Worm (Caenorhabditis elegans) whole organism, L1 larva: Measurements from ENCODE around the gene arrd-25.

Experiments used
- C16A3.4 ChIP-seq: fragments of 150-350 bp; optimal IDR thresholded peaks from 2 replicates; lab custom pipeline; 2014; ENCODE audit warnings: missing biosample characterization, missing genetic modification characterization
- F16B12.6 ChIP-seq: fragments of 150-350 bp; optimal IDR thresholded peaks from 2 replicates; lab custom pipeline; 2014; ENCODE audit warnings: missing biosample characterization, missing genetic modification characterization
- Y116A8C.19 ChIP-seq: sonication (generic microtip); optimal IDR thresholded peaks from 2 replicates; lab custom pipeline; 2016; ENCODE audit warnings: missing compliant biosample characterization, missing genetic modification characterization, borderline replicate concordance
- aha-1 ChIP-seq: fragments of 150-350 bp; optimal IDR thresholded peaks from 2 replicates; lab custom pipeline; 2014; ENCODE audit warnings: missing biosample characterization, missing genetic modification characterization
- alr-1 ChIP-seq: fragments of 200-800 bp; sonication (Bioruptor generic); optimal IDR thresholded peaks from 2 replicates; lab custom pipeline; 2018; ENCODE audit warnings: borderline replicate concordance, mild to moderate bottlenecking, missing genetic modification characterization, missing compliant biosample characterization
- aly-2 ChIP-seq: fragments of 150-350 bp; optimal IDR thresholded peaks from 2 replicates; lab custom pipeline; 2014; ENCODE audit warnings: missing biosample characterization, missing genetic modification characterization
- blmp-1 ChIP-seq: fragments of 150-350 bp; optimal IDR thresholded peaks from 2 replicates; lab custom pipeline; 2014; ENCODE audit warnings: missing biosample characterization, missing genetic modification characterization
- ceh-63 ChIP-seq: fragments of 200-800 bp; sonication (Bioruptor generic); optimal IDR thresholded peaks from 2 replicates; lab custom pipeline; 2018; ENCODE audit warnings: mild to moderate bottlenecking, missing genetic modification characterization, missing compliant biosample characterization
- ceh-8 ChIP-seq: fragments of 200-800 bp; sonication (Bioruptor generic); optimal IDR thresholded peaks from 2 replicates; lab custom pipeline; 2018; ENCODE audit warnings: mild to moderate bottlenecking, missing genetic modification characterization, moderate library complexity, missing compliant biosample characterization
- ceh-88 ChIP-seq: fragments of 200-800 bp; sonication (Bioruptor generic); IDR thresholded peaks from 2 replicates; pipeline ENCODE4 v1.3.6; 2022; ENCODE audit warnings: missing genetic modification characterization, missing compliant biosample characterization
- ceh-90 ChIP-seq: sonication (generic microtip); optimal IDR thresholded peaks from 2 replicates; lab custom pipeline; 2016; ENCODE audit warnings: missing genetic modification characterization, missing compliant biosample characterization
- ces-1 ChIP-seq: fragments of 150-350 bp; optimal IDR thresholded peaks from 2 replicates; lab custom pipeline; 2014; ENCODE audit warnings: missing biosample characterization, missing genetic modification reagents, missing genetic modification characterization
- efl-1 ChIP-seq, 4 experiments: fragments of 150-350 bp; optimal IDR thresholded peaks in 3 of 4; peaks in 1 of 4; 1 replicate in 1 of 4; 2 replicates in 3 of 4; lab custom pipeline; 2014; ENCODE audit warnings: missing biosample characterization in 2 of 4, missing genetic modification characterization in 2 of 4, missing genetic modification reagents in 2 of 4
- egl-27 ChIP-seq, 2 experiments: fragments of 150-350 bp in 1 of 2; sonication (generic microtip); optimal IDR thresholded peaks; 3 replicates each; lab custom pipeline; 2017 to 2018; ENCODE audit warnings: missing biosample characterization in 2 of 2, missing genetic modification characterization in 2 of 2, missing genetic modification reagents in 2 of 2
- elt-3 ChIP-seq, 6 experiments: fragments of 150-350 bp in 1 of 6; sonication (generic microtip); optimal IDR thresholded peaks; 2 replicates each; lab custom pipeline; 2017 to 2018; ENCODE audit warnings: missing biosample characterization in 6 of 6, missing genetic modification characterization in 6 of 6, inconsistent platforms in 1 of 6
- fkh-4 ChIP-seq: sonication (generic microtip); optimal IDR thresholded peaks from 2 replicates; lab custom pipeline; 2016; ENCODE audit warnings: missing compliant biosample characterization, missing genetic modification characterization, borderline replicate concordance
- fkh-8 ChIP-seq: sonication (generic microtip); optimal IDR thresholded peaks from 2 replicates; lab custom pipeline; 2016; ENCODE audit warnings: mild to moderate bottlenecking, missing genetic modification characterization, missing compliant biosample characterization
- fos-1 ChIP-seq: fragments of 150-350 bp; optimal IDR thresholded peaks from 2 replicates; lab custom pipeline; 2014; ENCODE audit warnings: missing biosample characterization, missing genetic modification characterization
- irx-1 ChIP-seq: sonication (generic microtip); optimal IDR thresholded peaks from 2 replicates; lab custom pipeline; 2016; ENCODE audit warnings: missing genetic modification characterization, missing compliant biosample characterization
- lin-13 ChIP-seq: fragments of 150-350 bp; optimal IDR thresholded peaks from 2 replicates; lab custom pipeline; 2014; ENCODE audit warnings: missing biosample characterization, missing genetic modification reagents, missing genetic modification characterization
- lin-35 ChIP-seq, 2 experiments: fragments of 150-350 bp; optimal IDR thresholded peaks; 2 replicates each; lab custom pipeline; 2014; ENCODE audit warnings: missing biosample characterization in 2 of 2, missing genetic modification characterization in 2 of 2, missing genetic modification reagents in 2 of 2
- lin-39 ChIP-seq: fragments of 150-350 bp; optimal IDR thresholded peaks from 2 replicates; lab custom pipeline; 2014; ENCODE audit warnings: missing biosample characterization, missing genetic modification reagents, missing genetic modification characterization
- lir-3 ChIP-seq: sonication (generic microtip); optimal IDR thresholded peaks from 2 replicates; lab custom pipeline; 2016; ENCODE audit warnings: mild to moderate bottlenecking, missing genetic modification characterization, moderate library complexity, missing compliant biosample characterization; ENCODE audit not compliant: poor library complexity
- lsy-2 ChIP-seq, 2 experiments: fragments of 150-350 bp; optimal IDR thresholded peaks; 2 replicates each; lab custom pipeline; 2014; ENCODE audit warnings: missing biosample characterization in 2 of 2, missing genetic modification characterization in 2 of 2
- mdl-1 ChIP-seq, 2 experiments: fragments of 150-350 bp; optimal IDR thresholded peaks; 2 replicates each; lab custom pipeline; 2014 to 2017; ENCODE audit warnings: missing biosample characterization in 2 of 2, missing genetic modification characterization in 2 of 2, inconsistent platforms in 1 of 2
- mef-2 ChIP-seq: fragments of 150-350 bp; optimal IDR thresholded peaks from 2 replicates; lab custom pipeline; 2014; ENCODE audit warnings: missing biosample characterization, missing genetic modification characterization
- nhr-19 ChIP-seq: fragments of 200-800 bp; sonication (Bioruptor generic); conservative IDR thresholded peaks from 2 replicates; pipeline ENCODE4 v1.3.6; 2022; ENCODE audit warnings: missing genetic modification characterization, missing compliant biosample characterization
- nhr-20 ChIP-seq: sonication (generic microtip); optimal IDR thresholded peaks from 2 replicates; lab custom pipeline; 2016; ENCODE audit warnings: mild to moderate bottlenecking, missing genetic modification characterization, missing compliant biosample characterization
- nhr-71 ChIP-seq: sonication (generic microtip); optimal IDR thresholded peaks from 2 replicates; lab custom pipeline; 2016; ENCODE audit warnings: mild to moderate bottlenecking, missing genetic modification characterization, moderate library complexity, missing compliant biosample characterization
- nhr-84 ChIP-seq: sonication (generic microtip); optimal IDR thresholded peaks from 2 replicates; lab custom pipeline; 2017; ENCODE audit warnings: missing biosample characterization, missing genetic modification characterization
- nhr-85 ChIP-seq: sonication (generic microtip); peaks from one replicate; lab custom pipeline; 2016; ENCODE audit warnings: missing genetic modification characterization, inconsistent platforms, missing compliant biosample characterization
- nhr-90 ChIP-seq: sonication (generic microtip); optimal IDR thresholded peaks from 2 replicates; lab custom pipeline; 2016; ENCODE audit warnings: mild to moderate bottlenecking, missing genetic modification characterization, missing compliant biosample characterization; ENCODE audit not compliant: poor library complexity
- pax-3 ChIP-seq: fragments of 200-800 bp; sonication (Bioruptor generic); optimal IDR thresholded peaks from 2 replicates; lab custom pipeline; 2018; ENCODE audit warnings: mild to moderate bottlenecking, missing genetic modification characterization, moderate library complexity, missing compliant biosample characterization
- pqm-1 ChIP-seq: sonication (generic microtip); optimal IDR thresholded peaks from 3 replicates; lab custom pipeline; 2017; ENCODE audit warnings: missing biosample characterization, missing genetic modification characterization
- snu-23 ChIP-seq: sonication (generic microtip); optimal IDR thresholded peaks from 2 replicates; lab custom pipeline; 2016; ENCODE audit warnings: missing genetic modification characterization, missing compliant biosample characterization
- sup-37 ChIP-seq: fragments of 200-800 bp; sonication (Bioruptor generic); optimal IDR thresholded peaks from 2 replicates; lab custom pipeline; 2018; ENCODE audit warnings: mild to moderate bottlenecking, missing genetic modification characterization, missing compliant biosample characterization
- tlp-1 ChIP-seq: fragments of 150-350 bp; optimal IDR thresholded peaks from 2 replicates; lab custom pipeline; 2014; ENCODE audit warnings: missing biosample characterization, missing genetic modification characterization
- unc-130 ChIP-seq: fragments of 150-350 bp; optimal IDR thresholded peaks from 2 replicates; lab custom pipeline; 2017; ENCODE audit warnings: missing biosample characterization, missing genetic modification characterization, inconsistent platforms
- unc-62 ChIP-seq: fragments of 150-350 bp; optimal IDR thresholded peaks from 2 replicates; lab custom pipeline; 2014; ENCODE audit warnings: missing biosample characterization, missing genetic modification reagents, missing genetic modification characterization
- unc-86 ChIP-seq: sonication (generic microtip); optimal IDR thresholded peaks from 2 replicates; lab custom pipeline; 2016; ENCODE audit warnings: missing genetic modification characterization, missing compliant biosample characterization
- unc-98 ChIP-seq: fragments of 200-800 bp; sonication (Bioruptor generic); IDR thresholded peaks from 2 replicates; pipeline ENCODE4 v1.3.6; 2022; ENCODE audit warnings: missing genetic modification characterization, missing compliant biosample characterization
- xbp-1 ChIP-seq: sonication (generic microtip); optimal IDR thresholded peaks from 2 replicates; lab custom pipeline; 2016; ENCODE audit warnings: missing genetic modification characterization, missing compliant biosample characterization
- zip-4 ChIP-seq: fragments of 200-800 bp; sonication (Bioruptor generic); optimal IDR thresholded peaks from 2 replicates; lab custom pipeline; 2018; ENCODE audit warnings: mild to moderate bottlenecking, missing genetic modification characterization, moderate library complexity, missing compliant biosample characterization
- ztf-11 ChIP-seq, 2 experiments: sonication (generic microtip); optimal IDR thresholded peaks; 2 replicates each; lab custom pipeline; 2016 to 2017; ENCODE audit warnings: missing genetic modification characterization in 2 of 2, missing biosample characterization in 1 of 2, missing compliant biosample characterization in 1 of 2

The arrd-25 gene

DNA sequence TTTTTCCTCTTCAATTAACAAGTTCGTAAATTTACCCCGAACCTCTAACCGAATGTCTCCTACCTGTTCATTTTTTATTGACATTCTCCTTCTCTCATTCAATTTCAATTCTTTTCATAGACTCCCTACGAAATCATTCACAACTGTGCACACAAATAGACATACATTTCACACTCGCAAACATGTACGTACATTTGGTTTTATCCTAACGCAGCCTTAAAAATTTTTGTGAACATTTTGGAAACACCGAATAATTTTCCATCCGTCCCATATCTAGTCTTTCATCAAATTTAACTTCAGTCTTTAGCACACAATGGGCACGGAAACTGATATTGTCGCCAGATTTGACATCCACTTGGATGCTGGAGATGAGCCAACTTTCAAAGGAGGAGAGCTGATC, at the start of gene arrd-25:
TSS of gene arrd-25 (plus strand) at position 301 of the 400 bp plus-strand sequence.
- TF ChIP-seq unc-62 (GFP tag; lab: Kevin White, UChicago) (no peak), mef-2 (tag; lab: Kevin White, UChicago) (no peak), ztf-11 (tag; optimal IDR thresholded peaks at IDR 0.05; lab: Kevin White, UChicago) (no peak), unc-86 (no peak), snu-23 (no peak), ceh-90 (tag; lab: Kevin White, UChicago) (no peak), xbp-1 (tag; lab: Kevin White, UChicago) (no peak), alr-1 (no peak), ceh-8 (no peak), nhr-90 (tag; lab: Kevin White, UChicago) (no peak), irx-1 (tag; lab: Kevin White, UChicago) (no peak), aly-2 (tag; lab: Kevin White, UChicago) (no peak), lin-39 (tag; lab: Kevin White, UChicago) (no peak), ceh-88 (GFP tag; lab: Robert Waterston, UW) (no peak), elt-3 (tag; optimal IDR thresholded peaks at IDR 0.05; lab: Kevin White, UChicago) (no peak)

DNA sequence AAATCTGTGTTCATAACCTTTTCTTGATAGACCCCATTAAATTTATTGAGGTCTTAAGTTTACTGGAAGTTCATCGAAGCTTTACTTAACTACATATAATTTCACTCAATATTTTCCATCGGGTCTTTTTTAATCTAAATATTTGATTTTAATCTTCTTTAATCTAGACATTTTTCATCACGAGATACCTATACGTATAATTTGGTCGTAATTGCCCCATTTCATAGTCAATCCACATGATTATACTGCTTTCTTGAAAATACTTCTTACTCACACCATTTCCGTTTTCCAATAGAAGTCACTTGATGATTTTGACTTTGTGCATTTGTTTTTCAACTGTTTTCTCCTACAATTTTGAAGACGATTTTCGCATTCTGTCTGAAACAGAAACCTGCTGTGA, 47.3 kb upstream of the arrd-25 start, which contains the start of gene irld-24:
TSS of gene irld-24 (plus strand) at position 301 of the 400 bp plus-strand sequence.
- TF ChIP-seq lin-35 (GFP tag; optimal IDR thresholded peaks at IDR 0.05; lab: Kevin White, UChicago), result no peak
- no peak for TF ChIP-seq unc-98 (GFP tag; lab: Robert Waterston, UW)
- no peak for TF ChIP-seq ceh-8
- no peak for TF ChIP-seq xbp-1 (tag; lab: Kevin White, UChicago)
- no peak for TF ChIP-seq sup-37 (GFP tag; lab: Kevin White, UChicago)
- TF ChIP-seq ztf-11 (tag; optimal IDR thresholded peaks at IDR 0.05; lab: Kevin White, UChicago), result no peak
- TF ChIP-seq aha-1 (tag; lab: Kevin White, UChicago), result no peak

- TF ChIP-seq pqm-1, result no peak
Measured at ce11 chrX:13990680-13991079, 42.9 kb upstream of the arrd-25 start, which contains the start of gene C31E10.11. Gene C31E10.11, minus strand, starts transcription at chrX:13990780.

DNA sequence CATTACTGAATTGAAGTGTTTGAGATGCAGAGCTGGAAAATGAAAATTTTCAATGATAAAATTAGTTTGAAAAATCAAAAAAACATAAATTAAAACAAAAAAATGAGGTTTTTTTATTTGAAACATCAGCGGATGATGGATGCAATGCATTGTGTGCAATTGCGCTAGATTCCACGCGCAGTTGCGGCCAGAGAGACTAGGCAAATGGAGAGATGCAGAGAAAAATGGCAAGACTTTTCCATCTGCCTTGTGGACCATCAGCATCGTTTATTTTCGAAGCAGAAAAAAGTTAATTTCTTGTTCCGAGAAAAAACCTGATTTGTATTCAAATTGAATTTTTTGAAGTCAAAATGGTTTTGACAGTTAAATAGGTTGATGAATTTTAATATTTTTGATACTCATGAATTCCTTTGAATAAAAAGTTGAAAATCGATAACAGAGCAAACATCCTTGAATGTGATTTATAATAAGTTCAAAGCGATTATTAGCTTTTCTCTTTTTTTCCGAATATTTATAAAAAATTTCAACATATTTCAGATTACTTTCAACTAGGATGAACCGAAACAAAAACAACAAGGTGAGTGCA, 37.7 kb upstream of the arrd-25 start, which contains the start of the genes C31E10.5 and C31E10.6:
TSS of gene C31E10.5 (minus strand) at position 32 of the 586 bp plus-strand sequence.
TSS of gene C31E10.6 (plus strand) at position 536 of the 586 bp plus-strand sequence.
- no peak for TF ChIP-seq ces-1
- TF ChIP-seq pqm-1, result no peak
- TF ChIP-seq egl-27 (tag; optimal IDR thresholded peaks at IDR 0.05; lab: Kevin White, UChicago), result no peak
- no peak for TF ChIP-seq nhr-84 (tag; lab: Kevin White, UChicago)
- no peak for TF ChIP-seq pax-3 (tag; lab: Kevin White, UChicago)
- no peak for TF ChIP-seq tlp-1 (tag; lab: Kevin White, UChicago)
- no peak for TF ChIP-seq aha-1 (tag; lab: Kevin White, UChicago)
- peak; percentile 60 for TF ChIP-seq nhr-20
- peak; percentile 53 for TF ChIP-seq nhr-19 (GFP tag; lab: Robert Waterston, UW)
- TF ChIP-seq F16B12.6 (tag; lab: Kevin White, UChicago), result peak; percentile 96
- peak; percentile 50 to 52 for TF ChIP-seq efl-1 (optimal IDR thresholded peaks at IDR 0.05; lab: Kevin White, UChicago)
- peak in 1 of 2 experiments; percentile 43 for TF ChIP-seq efl-1 (GFP tag; optimal IDR thresholded peaks at IDR 0.05 in 1 of 2; lab: Kevin White, UChicago)
- no peak for TF ChIP-seq Y116A8C.19 (tag; lab: Kevin White, UChicago)
- peak; percentile 4 for TF ChIP-seq fos-1 (tag; lab: Kevin White, UChicago)
- peak; percentile 73 for TF ChIP-seq snu-23
- TF ChIP-seq fkh-8 (tag; lab: Kevin White, UChicago), result no peak
- TF ChIP-seq lsy-2 (tag; optimal IDR thresholded peaks at IDR 0.05; lab: Kevin White, UChicago), result peak; percentile 39 to 74
- no peak for TF ChIP-seq ceh-63
- peak; percentile 68 for TF ChIP-seq C16A3.4 (tag; lab: Kevin White, UChicago)
- peak; percentile 77 for TF ChIP-seq nhr-85
- no peak for TF ChIP-seq aly-2 (tag; lab: Kevin White, UChicago)
- peak; percentile 28 to 72 for TF ChIP-seq lin-35 (GFP tag; optimal IDR thresholded peaks at IDR 0.05; lab: Kevin White, UChicago)
- peak; percentile 73 for TF ChIP-seq nhr-71 (tag; lab: Kevin White, UChicago)
- no peak for TF ChIP-seq lir-3 (tag; lab: Kevin White, UChicago)
- no peak for TF ChIP-seq fkh-4
- no peak for TF ChIP-seq unc-98 (GFP tag; lab: Robert Waterston, UW)
- TF ChIP-seq xbp-1 (tag; lab: Kevin White, UChicago), result peak; percentile 44
- TF ChIP-seq unc-130 (tag; lab: Kevin White, UChicago), result peak; percentile 73
- TF ChIP-seq mdl-1 (tag; optimal IDR thresholded peaks at IDR 0.05; lab: Kevin White, UChicago), result peak in 1 of 2 experiments; percentile 28
- no peak for TF ChIP-seq ceh-90 (tag; lab: Kevin White, UChicago)
- TF ChIP-seq lin-13 (GFP tag; lab: Kevin White, UChicago), result no peak
- TF ChIP-seq blmp-1, result peak; percentile 10
- TF ChIP-seq zip-4, result no peak
- TF ChIP-seq irx-1 (tag; lab: Kevin White, UChicago), result peak; percentile 30
